Comparison of ENCODE assay signal across 7 worm cellular contexts in genomic region chrX:6688953-6689562, ce11.
A peak's percentile ranks its signal among the peaks of the same experiment; 100 is the strongest.
TF ChIP-seq lines count a peak whose summit lies in the region.

No protein-coding gene starts in this region.

TF ChIP-seq in whole organism, L1 larva, 84 proteins besides CTCF, POLR2A, EP300 and RAD21:
- TF ChIP-seq dsc-1 (tag; optimal IDR thresholded peaks at IDR 0.05; lab: Kevin White, UChicago) (peak; percentile 66), lin-35 (GFP tag; optimal IDR thresholded peaks at IDR 0.05; lab: Kevin White, UChicago) (no peak)
TF ChIP-seq in whole organism, L1 larva: peak in this region for 1.

TF ChIP-seq in whole organism, L2 larva, 48 proteins besides CTCF, POLR2A, EP300 and RAD21:
- TF ChIP-seq nhr-77 (tag; optimal IDR thresholded peaks at IDR 0.05; lab: Kevin White, UChicago): no peak
- TF ChIP-seq skn-1 (tag; optimal IDR thresholded peaks at IDR 0.05; lab: Kevin White, UChicago): no peak
- TF ChIP-seq mab-5 (tag; optimal IDR thresholded peaks at IDR 0.05; lab: Kevin White, UChicago): peak; percentile 50
- TF ChIP-seq elt-3 (tag; optimal IDR thresholded peaks at IDR 0.05; lab: Kevin White, UChicago): no peak
- peak; percentile 6 for TF ChIP-seq sma-9 (GFP tag; optimal IDR thresholded peaks at IDR 0.05; lab: Kevin White, UChicago)
- no peak for TF ChIP-seq sma-9 (tag; optimal IDR thresholded peaks at IDR 0.05; lab: Kevin White, UChicago)
- TF ChIP-seq nhr-23 (tag; optimal IDR thresholded peaks at IDR 0.05; lab: Kevin White, UChicago): peak; percentile 33
- TF ChIP-seq blmp-1 (tag; optimal IDR thresholded peaks at IDR 0.05; lab: Kevin White, UChicago; ENCODE audit: insufficient read depth): no peak
- peak; percentile 19 for TF ChIP-seq zag-1 (tag; optimal IDR thresholded peaks at IDR 0.05; lab: Kevin White, UChicago)

TF ChIP-seq in whole organism, L3 larva, 47 proteins besides CTCF, POLR2A, EP300 and RAD21 (continues in another document):
- TF ChIP-seq nhr-12 (tag; optimal IDR thresholded peaks at IDR 0.05; lab: Kevin White, UChicago): no peak
- no peak for TF ChIP-seq nhr-23 (tag; optimal IDR thresholded peaks at IDR 0.05; lab: Kevin White, UChicago)
- no peak for TF ChIP-seq fkh-10 (GFP tag; optimal IDR thresholded peaks at IDR 0.05; lab: Kevin White, UChicago)
- TF ChIP-seq lsy-12 (tag; optimal IDR thresholded peaks at IDR 0.05; lab: Kevin White, UChicago): no peak
- peak; percentile 20 for TF ChIP-seq lin-39 (tag; optimal IDR thresholded peaks at IDR 0.05; lab: Kevin White, UChicago)
- TF ChIP-seq sea-2 (GFP tag; optimal IDR thresholded peaks at IDR 0.05; lab: Kevin White, UChicago): no peak
- TF ChIP-seq nhr-28 (tag; optimal IDR thresholded peaks at IDR 0.05; lab: Kevin White, UChicago): no peak
- peak; percentile 94 for TF ChIP-seq elt-1 (tag; optimal IDR thresholded peaks at IDR 0.05; lab: Kevin White, UChicago)
- no peak for TF ChIP-seq zag-1 (tag; optimal IDR thresholded peaks at IDR 0.05; lab: Kevin White, UChicago)
- TF ChIP-seq unc-62 (GFP tag; optimal IDR thresholded peaks at IDR 0.05; lab: Kevin White, UChicago): peak; percentile 32
- no peak for TF ChIP-seq aly-2 (tag; optimal IDR thresholded peaks at IDR 0.05; lab: Kevin White, UChicago)
- no peak for TF ChIP-seq snpc-4 (tag; optimal IDR thresholded peaks at IDR 0.05; lab: Kevin White, UChicago)
- no peak for TF ChIP-seq pha-4 (tag; optimal IDR thresholded peaks at IDR 0.05; lab: Kevin White, UChicago)
- TF ChIP-seq nfya-1 (tag; optimal IDR thresholded peaks at IDR 0.05; lab: Kevin White, UChicago; ENCODE audit: insufficient read depth): no peak
- no peak for TF ChIP-seq R02D3.7 (tag; optimal IDR thresholded peaks at IDR 0.05; lab: Kevin White, UChicago)
- TF ChIP-seq egl-27 (tag; optimal IDR thresholded peaks at IDR 0.05; lab: Kevin White, UChicago): no peak
- TF ChIP-seq mml-1 (tag; optimal IDR thresholded peaks at IDR 0.05; lab: Kevin White, UChicago): no peak

TF ChIP-seq in whole organism, L4 larva, 104 proteins besides CTCF, POLR2A, EP300 and RAD21:
- TF ChIP-seq nhr-48 (tag; optimal IDR thresholded peaks at IDR 0.05; lab: Kevin White, UChicago): no peak
- TF ChIP-seq snpc-1.2 (GFP tag; IDR thresholded peaks at IDR 0.05; lab: Robert Waterston, UW): no peak
- peak in 1 of 2 experiments; percentile 89 for TF ChIP-seq unc-62 (GFP tag; optimal IDR thresholded peaks at IDR 0.05 in 1 of 2; lab: Kevin White, UChicago)
- no peak for TF ChIP-seq unc-62 (tag; optimal IDR thresholded peaks at IDR 0.05; lab: Kevin White, UChicago)
- no peak for TF ChIP-seq php-3 (GFP tag; IDR thresholded peaks at IDR 0.05; lab: Robert Waterston, UW)
- no peak for TF ChIP-seq fkh-10 (GFP tag; optimal IDR thresholded peaks at IDR 0.05; lab: Kevin White, UChicago)
- no peak for TF ChIP-seq daf-16 (GFP tag; optimal IDR thresholded peaks at IDR 0.05; lab: Kevin White, UChicago)
- TF ChIP-seq daf-16 (tag; optimal IDR thresholded peaks at IDR 0.05; lab: Kevin White, UChicago): no peak
- TF ChIP-seq aha-1 (tag; lab: Kevin White, UChicago): peak; percentile 63
- no peak for TF ChIP-seq ama-1 (optimal IDR thresholded peaks at IDR 0.05; lab: Kevin White, UChicago)
- 0 out of 2 replicates have a peak, but pooled peaks have one; percentile 16 for TF ChIP-seq ceh-20 (GFP tag; IDR thresholded peaks at IDR 0.05; lab: Robert Waterston, UW)
- TF ChIP-seq hif-1 (tag; optimal IDR thresholded peaks at IDR 0.05; lab: Kevin White, UChicago): no peak
- no peak for TF ChIP-seq hlh-30 (tag; optimal IDR thresholded peaks at IDR 0.05; lab: Kevin White, UChicago; ENCODE audit: insufficient read depth)
- no peak for TF ChIP-seq lim-7 (GFP tag; IDR thresholded peaks at IDR 0.05; lab: Robert Waterston, UW)

TF ChIP-seq in whole organism, late embryonic, 69 proteins besides CTCF, POLR2A, EP300 and RAD21:
- TF ChIP-seq unc-55 (GFP tag; optimal IDR thresholded peaks at IDR 0.05; lab: Kevin White, UChicago) (peak; percentile 0), ceh-34 (tag; optimal IDR thresholded peaks at IDR 0.05; lab: Kevin White, UChicago) (peak; percentile 83), ztf-16 (tag; optimal IDR thresholded peaks at IDR 0.05; lab: Kevin White, UChicago) (no peak)

TF ChIP-seq in whole organism, midembryonic, 9 proteins besides CTCF, POLR2A, EP300 and RAD21:
- TF ChIP-seq klf-2 (GFP tag; conservative IDR thresholded peaks at IDR 0.05; lab: Robert Waterston, UW) (no peak), med-1 (GFP tag; optimal IDR thresholded peaks at IDR 0.05; lab: Kevin White, UChicago; ENCODE audit: insufficient read depth) (no peak), cog-1 (tag; optimal IDR thresholded peaks at IDR 0.05; lab: Kevin White, UChicago) (peak; percentile 48)

TF ChIP-seq in whole organism, mixed stage, embryonic, 35 proteins besides CTCF, POLR2A, EP300 and RAD21:
- TF ChIP-seq ceh-39 (tag; optimal IDR thresholded peaks at IDR 0.05; lab: Kevin White, UChicago) (no peak), lin-32 (GFP tag; optimal IDR thresholded peaks at IDR 0.05; lab: Kevin White, UChicago) (peak; percentile 17), pha-4 (tag; optimal IDR thresholded peaks at IDR 0.05; lab: Kevin White, UChicago) (no peak), zip-8 (tag; optimal IDR thresholded peaks at IDR 0.05; lab: Kevin White, UChicago) (peak; percentile 56), ceh-83 (GFP tag; optimal IDR thresholded peaks at IDR 0.05; lab: Kevin White, UChicago) (no peak), bed-3 (GFP tag; optimal IDR thresholded peaks at IDR 0.05; lab: Kevin White, UChicago) (no peak), nhr-237 (tag; optimal IDR thresholded peaks at IDR 0.05; lab: Kevin White, UChicago) (no peak), drap-1 (GFP tag; optimal IDR thresholded peaks at IDR 0.05; lab: Kevin White, UChicago) (no peak), lin-13 (tag; optimal IDR thresholded peaks at IDR 0.05; lab: Kevin White, UChicago) (no peak), mls-2 (tag; optimal IDR thresholded peaks at IDR 0.05; lab: Kevin White, UChicago) (peak; percentile 34), nhr-12 (tag; optimal IDR thresholded peaks at IDR 0.05; lab: Kevin White, UChicago) (no peak), ceh-43 (GFP tag; optimal IDR thresholded peaks at IDR 0.05; lab: Kevin White, UChicago) (no peak)
TF ChIP-seq in whole organism, mixed stage, embryonic: peak in this region for 3.

Comparison
In these comparisons a context has a peak if more than half of its experiments do, and no peak if none do; other contexts are left out.
1. Of the 29 proteins assayed by ChIP-seq in both whole organism, L4 larva and whole organism, L1 larva: peak only in whole organism, L4 larva: aha-1; only in whole organism, L1 larva: none; in both: none; in neither: 27; mixed calls (peak in some experiments, not most) for 1.